Fruit fly (Drosophila melanogaster): Measurements from ENCODE around the gene CG7800.

CG7800 gene

dm6 chr3R:8233370-8233773, 15.6 kb downstream of the CG7800 start, which contains the start of gene PolI:
PolI (plus strand) TSS chr3R:8233507.
- TF ChIP-seq CG17801 (GFP tag; optimal IDR thresholded peaks at IDR 0.05; ENCODE audit: partially characterized antibody), result peak; percentile 26

- no peak for TF ChIP-seq CG17801 (GFP tag; optimal IDR thresholded peaks at IDR 0.05; ENCODE audit: partially characterized antibody)
These were observed 16.1 kb downstream of the CG7800 start for dm6 chr3R:8233864-8234263.

dm6 chr3R:8239472-8240301, 21.9 kb downstream of the CG7800 start:
- TF ChIP-seq CG17801 (GFP tag; optimal IDR thresholded peaks at IDR 0.05; ENCODE audit: partially characterized antibody), result peak; percentile 86

- TF ChIP-seq CG17801 (GFP tag; optimal IDR thresholded peaks at IDR 0.05; ENCODE audit: partially characterized antibody), result no peak
These were observed 22.5 kb downstream of the CG7800 start, which contains the start of gene Ada2b for dm6 chr3R:8240302-8240682. Ada2b (minus strand) TSS chr3R:8240515.

- TF ChIP-seq CG17801 (GFP tag; optimal IDR thresholded peaks at IDR 0.05; ENCODE audit: partially characterized antibody), result peak; percentile 68
These were observed 26.0 kb downstream of the CG7800 start, which contains the start of the genes CG9636, CG18749 and CG33722 for dm6 chr3R:8243720-8244119. CG9636 (minus strand) TSS chr3R:8243792. CG18749 (plus strand) TSS chr3R:8244055. CG33722 (plus strand) TSS chr3R:8244055.

- TF ChIP-seq CG17801 (GFP tag; optimal IDR thresholded peaks at IDR 0.05; ENCODE audit: partially characterized antibody), result no peak
These were observed 30.4 kb downstream of the CG7800 start, which contains the start of gene CG15864 for dm6 chr3R:8248138-8248537. CG15864 (plus strand) TSS chr3R:8248438.

- no peak for TF ChIP-seq CG17801 (GFP tag; optimal IDR thresholded peaks at IDR 0.05; ENCODE audit: partially characterized antibody)
These were observed 32.5 kb downstream of the CG7800 start, which contains the start of gene mtg for dm6 chr3R:8250166-8250733. mtg (plus strand) TSS chr3R:8250497.

- TF ChIP-seq CG17801 (GFP tag; optimal IDR thresholded peaks at IDR 0.05; ENCODE audit: partially characterized antibody), result no peak
These were observed 33.8 kb downstream of the CG7800 start for dm6 chr3R:8251532-8251931.

- no peak for TF ChIP-seq CG17801 (GFP tag; optimal IDR thresholded peaks at IDR 0.05; ENCODE audit: partially characterized antibody)
These were observed 36.6 kb downstream of the CG7800 start for dm6 chr3R:8254347-8254746.

dm6 chr3R:8256040-8256439, 38.3 kb downstream of the CG7800 start:
- no peak for TF ChIP-seq CG17801 (GFP tag; optimal IDR thresholded peaks at IDR 0.05; ENCODE audit: partially characterized antibody)

- TF ChIP-seq CG17801 (GFP tag; optimal IDR thresholded peaks at IDR 0.05; ENCODE audit: partially characterized antibody), result peak; percentile 9
These were observed 43.9 kb downstream of the CG7800 start for dm6 chr3R:8261634-8262033.

dm6 chr3R:8264302-8265080, 46.7 kb downstream of the CG7800 start, which contains the start of the genes RPA1 and Mcm2:
RPA1 (minus strand) TSS chr3R:8264451.
Mcm2 (plus strand) TSS chr3R:8264970.
- peak; percentile 73 for TF ChIP-seq CG17801 (GFP tag; optimal IDR thresholded peaks at IDR 0.05; ENCODE audit: partially characterized antibody)
